Fruit fly (Drosophila melanogaster) whole organism, wandering third instar larva: Measurements from ENCODE around the gene Sfp33A2.

Source experiments
- Abd-B ChIP-seq: fragments of >200 bp; optimal IDR thresholded peaks from 2 replicates; lab custom pipeline; 2017; ENCODE audit warnings: missing biosample characterization, missing genetic modification characterization
- CG32264 ChIP-seq: fragments of 200-800 bp; sonication (Bioruptor generic); optimal IDR thresholded peaks from 2 replicates; lab custom pipeline; 2016; ENCODE audit warnings: missing biosample characterization, missing genetic modification characterization
- Jra ChIP-seq: sonication (Bioruptor generic); optimal IDR thresholded peaks from 2 replicates; lab custom pipeline; 2016; ENCODE audit warnings: missing biosample characterization, missing genetic modification characterization
- pan ChIP-seq: fragments of >200 bp; optimal IDR thresholded peaks from 2 replicates; lab custom pipeline; 2017

dm6 chr2L:11878812-11879328 lies 41.4 kb downstream of the Sfp33A2 start:
- TF ChIP-seq pan (lab: Kevin White, UChicago): no peak
- TF ChIP-seq Jra (GFP tag; lab: Kevin White, UChicago): no peak
- no peak for TF ChIP-seq CG32264 (GFP tag; lab: Kevin White, UChicago)
- no peak for TF ChIP-seq Abd-B (GFP tag; lab: Kevin White, UChicago)
